Fruit fly (Drosophila melanogaster) whole organism, adult: ENCODE results near the gene to.

ENCODE experiments used
- CG11617 ChIP-seq: fragments of 200-800 bp; sonication (Bioruptor generic); optimal IDR thresholded peaks from 2 replicates; lab custom pipeline; 2017; ENCODE audit warnings: mild to moderate bottlenecking, missing biosample characterization, missing genetic modification reagents, missing genetic modification characterization
- CG12768 ChIP-seq: fragments of 200-800 bp; sonication (Bioruptor generic); optimal IDR thresholded peaks from 2 replicates; lab custom pipeline; 2017; ENCODE audit warnings: missing biosample characterization, missing genetic modification characterization, mild to moderate bottlenecking, moderate library complexity, missing genetic modification reagents
- CG14711 ChIP-seq: fragments of 200-800 bp; sonication (Bioruptor generic); optimal IDR thresholded peaks from 2 replicates; lab custom pipeline; 2018; ENCODE audit warnings: missing biosample characterization, mild to moderate bottlenecking, missing genetic modification characterization, moderate library complexity
- CG1620 ChIP-seq: fragments of 200-800 bp; sonication (Bioruptor generic); optimal IDR thresholded peaks from 2 replicates; lab custom pipeline; 2016; ENCODE audit warnings: missing biosample characterization, missing genetic modification characterization
- CG33017 ChIP-seq: fragments of 200-800 bp; sonication (Bioruptor generic); optimal IDR thresholded peaks from 2 replicates; lab custom pipeline; 2018; ENCODE audit warnings: missing biosample characterization, mild to moderate bottlenecking, missing genetic modification characterization, moderate library complexity
- CG5204 ChIP-seq: fragments of 200-800 bp; sonication (Bioruptor generic); optimal IDR thresholded peaks from 2 replicates; lab custom pipeline; 2016; ENCODE audit warnings: missing biosample characterization, missing genetic modification characterization
- CG7045 ChIP-seq: fragments of 200-800 bp; sonication (Bioruptor generic); optimal IDR thresholded peaks from 2 replicates; lab custom pipeline; 2017; ENCODE audit warnings: missing biosample characterization, mild to moderate bottlenecking, missing genetic modification characterization
- CG7101 ChIP-seq: fragments of 200-800 bp; sonication (Bioruptor generic); optimal IDR thresholded peaks from 2 replicates; lab custom pipeline; 2018; ENCODE audit warnings: missing biosample characterization, mild to moderate bottlenecking, missing genetic modification characterization, moderate library complexity
- Clk ChIP-seq: fragments of 200-800 bp; sonication (Bioruptor generic); optimal IDR thresholded peaks from 2 replicates; lab custom pipeline; 2017; ENCODE audit warnings: missing biosample characterization, missing genetic modification characterization
- Crg-1 ChIP-seq: fragments of 200-800 bp; sonication (Bioruptor generic); optimal IDR thresholded peaks from 2 replicates; lab custom pipeline; 2016; ENCODE audit warnings: missing biosample characterization, missing genetic modification characterization
- Hr96 ChIP-seq: fragments of 200-800 bp; sonication (Bioruptor generic); optimal IDR thresholded peaks from 2 replicates; lab custom pipeline; 2016; ENCODE audit warnings: missing biosample characterization, missing genetic modification characterization
- Mnt ChIP-seq: fragments of 200-800 bp; sonication (Bioruptor generic); optimal IDR thresholded peaks from 2 replicates; lab custom pipeline; 2016; ENCODE audit warnings: missing biosample characterization, mild to moderate bottlenecking, missing genetic modification characterization
- bab1 ChIP-seq: fragments of 200-800 bp; sonication (Bioruptor generic); optimal IDR thresholded peaks from 3 replicates; lab custom pipeline; 2019; ENCODE audit warnings: missing biosample characterization, mild to moderate bottlenecking, missing genetic modification characterization, moderate library complexity
- cic ChIP-seq: fragments of 200-800 bp; sonication (Bioruptor generic); optimal IDR thresholded peaks from 2 replicates; lab custom pipeline; 2017; ENCODE audit warnings: missing biosample characterization, mild to moderate bottlenecking, missing genetic modification characterization, moderate library complexity
- cnc ChIP-seq, 2 experiments: fragments of >200 bp; optimal IDR thresholded peaks; 2 replicates each; lab custom pipeline; 2017
- kay ChIP-seq: fragments of 200-800 bp; sonication (Bioruptor generic); peaks from one replicate; lab custom pipeline; 2016; ENCODE audit warnings: missing biosample characterization, missing genetic modification characterization, borderline replicate concordance
- ovo ChIP-seq: fragments of 200-800 bp; sonication (Bioruptor generic); optimal IDR thresholded peaks from 2 replicates; lab custom pipeline; 2016; ENCODE audit warnings: missing biosample characterization, missing genetic modification characterization
- pad ChIP-seq: fragments of 200-800 bp; sonication (Bioruptor generic); optimal IDR thresholded peaks from 3 replicates; lab custom pipeline; 2017; ENCODE audit warnings: missing biosample characterization, missing genetic modification characterization, mild to moderate bottlenecking, moderate library complexity, missing genetic modification reagents
- tj ChIP-seq: fragments of 200-800 bp; sonication (Bioruptor generic); optimal IDR thresholded peaks from 3 replicates; lab custom pipeline; 2017; ENCODE audit warnings: missing biosample characterization, mild to moderate bottlenecking, missing genetic modification characterization, moderate library complexity
- toe ChIP-seq: fragments of 200-800 bp; sonication (Bioruptor generic); optimal IDR thresholded peaks from 2 replicates; lab custom pipeline; 2016; ENCODE audit warnings: missing biosample characterization, missing genetic modification characterization

The to gene

dm6 chr3R:25258628-25259240, 18.8 kb downstream of the to start, which contains the start of gene CG11857:
TSS of gene CG11857 (plus strand) at chr3R:25258898.
- peak; percentile 97 for TF ChIP-seq CG7045 (GFP tag; lab: Kevin White, UChicago)
- peak; percentile 98 for TF ChIP-seq Crg-1 (GFP tag; lab: Kevin White, UChicago)
- TF ChIP-seq tj (GFP tag; lab: Kevin White, UChicago): peak; percentile 87
- peak; percentile 84 for TF ChIP-seq cic (GFP tag; lab: Kevin White, UChicago)
- TF ChIP-seq Clk (GFP tag; lab: Kevin White, UChicago): peak; percentile 98
- TF ChIP-seq toe: peak; percentile 99
- TF ChIP-seq CG1620 (GFP tag; lab: Kevin White, UChicago): peak; percentile 99
- TF ChIP-seq ovo (GFP tag; lab: Kevin White, UChicago): peak; percentile 94
- peak; percentile 98 for TF ChIP-seq CG12768
- TF ChIP-seq CG5204: no peak
- peak; percentile 98 for TF ChIP-seq bab1 (GFP tag; lab: Kevin White, UChicago)
- TF ChIP-seq CG14711 (tag; lab: Kevin White, UChicago): peak; percentile 94
- peak; percentile 95 for TF ChIP-seq CG33017
- no peak for TF ChIP-seq kay
- peak; percentile 98 for TF ChIP-seq Hr96 (GFP tag; lab: Kevin White, UChicago)
- peak; percentile 92 for TF ChIP-seq Mnt (GFP tag; lab: Kevin White, UChicago)
- TF ChIP-seq CG7101 (tag; lab: Kevin White, UChicago): peak; percentile 98
- peak; percentile 89 for TF ChIP-seq pad (GFP tag; lab: Kevin White, UChicago)
- TF ChIP-seq CG11617 (GFP tag; lab: Kevin White, UChicago): peak; percentile 97
- TF ChIP-seq cnc (optimal IDR thresholded peaks at IDR 0.05; lab: Kevin White, UChicago): no peak

- TF ChIP-seq cic (GFP tag; lab: Kevin White, UChicago) (peak; percentile 16), Clk (GFP tag; lab: Kevin White, UChicago) (no peak), CG7045 (GFP tag; lab: Kevin White, UChicago) (no peak), Mnt (GFP tag; lab: Kevin White, UChicago) (no peak), toe (no peak)
These were observed 20.7 kb downstream of the to start for dm6 chr3R:25260670-25261069.

- TF ChIP-seq Clk (GFP tag; lab: Kevin White, UChicago) (peak; percentile 40), CG33017 (peak; percentile 48), toe (no peak), CG11617 (GFP tag; lab: Kevin White, UChicago) (peak; percentile 64), kay (no peak), cnc (optimal IDR thresholded peaks at IDR 0.05; lab: Kevin White, UChicago) (no peak), CG5204 (no peak), CG14711 (tag; lab: Kevin White, UChicago) (peak; percentile 74), cic (GFP tag; lab: Kevin White, UChicago) (peak; percentile 75), tj (GFP tag; lab: Kevin White, UChicago) (peak; percentile 39), pad (GFP tag; lab: Kevin White, UChicago) (peak; percentile 44), ovo (GFP tag; lab: Kevin White, UChicago) (peak; percentile 24), Hr96 (GFP tag; lab: Kevin White, UChicago) (no peak), Mnt (GFP tag; lab: Kevin White, UChicago) (peak; percentile 83), CG1620 (GFP tag; lab: Kevin White, UChicago) (peak; percentile 58), CG7101 (tag; lab: Kevin White, UChicago) (peak; percentile 81), bab1 (GFP tag; lab: Kevin White, UChicago) (peak; percentile 84), CG7045 (GFP tag; lab: Kevin White, UChicago) (peak; percentile 42), CG12768 (peak; percentile 66), Crg-1 (GFP tag; lab: Kevin White, UChicago) (peak; percentile 27)
These were observed 22.4 kb downstream of the to start, which contains the start of the genes Kdsr and CG11858 for dm6 chr3R:25262322-25262761. TSS of gene Kdsr (minus strand) at chr3R:25262498. TSS of gene CG11858 (plus strand) at chr3R:25262741.

dm6 chr3R:25265589-25266201, 25.7 kb downstream of the to start, which contains the start of the genes GlnRS and RIOK2:
TSS of gene GlnRS (minus strand) at chr3R:25265721.
TSS of gene RIOK2 (plus strand) at chr3R:25265844.
- TF ChIP-seq cnc (optimal IDR thresholded peaks at IDR 0.05; lab: Kevin White, UChicago) (no peak), CG7045 (GFP tag; lab: Kevin White, UChicago) (no peak), CG12768 (no peak), pad (GFP tag; lab: Kevin White, UChicago) (peak; percentile 26), ovo (GFP tag; lab: Kevin White, UChicago) (no peak), Clk (GFP tag; lab: Kevin White, UChicago) (peak; percentile 3), kay (no peak), CG5204 (no peak), CG11617 (GFP tag; lab: Kevin White, UChicago) (peak; percentile 18), Crg-1 (GFP tag; lab: Kevin White, UChicago) (peak; percentile 4), Hr96 (GFP tag; lab: Kevin White, UChicago) (no peak), toe (no peak), CG14711 (tag; lab: Kevin White, UChicago) (peak; percentile 4), tj (GFP tag; lab: Kevin White, UChicago) (peak; percentile 21), CG1620 (GFP tag; lab: Kevin White, UChicago) (no peak), CG7101 (tag; lab: Kevin White, UChicago) (peak; percentile 39), CG33017 (no peak), cic (GFP tag; lab: Kevin White, UChicago) (peak; percentile 30), bab1 (GFP tag; lab: Kevin White, UChicago) (peak; percentile 73), Mnt (GFP tag; lab: Kevin White, UChicago) (peak; percentile 100)

dm6 chr3R:25266751-25267150, 26.8 kb downstream of the to start:
- TF ChIP-seq Mnt (GFP tag; lab: Kevin White, UChicago) (no peak), CG5204 (no peak), CG14711 (tag; lab: Kevin White, UChicago) (no peak), CG12768 (no peak), Hr96 (GFP tag; lab: Kevin White, UChicago) (no peak), pad (GFP tag; lab: Kevin White, UChicago) (no peak), tj (GFP tag; lab: Kevin White, UChicago) (no peak)
